Worm (Caenorhabditis elegans) whole organism, L1 larva: ENCODE measurements around the gene C06A1.6.

Experiments used
- C04F5.9 ChIP-seq: sonication (generic microtip); optimal IDR thresholded peaks from 2 replicates; lab custom pipeline; 2016; ENCODE audit warnings: missing genetic modification characterization, missing compliant biosample characterization
- C16A3.4 ChIP-seq: fragments of 150-350 bp; optimal IDR thresholded peaks from 2 replicates; lab custom pipeline; 2014; ENCODE audit warnings: missing biosample characterization, missing genetic modification characterization
- aha-1 ChIP-seq: fragments of 150-350 bp; optimal IDR thresholded peaks from 2 replicates; lab custom pipeline; 2014; ENCODE audit warnings: missing biosample characterization, missing genetic modification characterization
- alr-1 ChIP-seq: fragments of 200-800 bp; sonication (Bioruptor generic); optimal IDR thresholded peaks from 2 replicates; lab custom pipeline; 2018; ENCODE audit warnings: borderline replicate concordance, mild to moderate bottlenecking, missing genetic modification characterization, missing compliant biosample characterization
- aly-2 ChIP-seq: fragments of 150-350 bp; optimal IDR thresholded peaks from 2 replicates; lab custom pipeline; 2014; ENCODE audit warnings: missing biosample characterization, missing genetic modification characterization
- ama-1 ChIP-seq: fragments of 150-350 bp; optimal IDR thresholded peaks from 2 replicates; lab custom pipeline; 2014
- blmp-1 ChIP-seq: fragments of 150-350 bp; optimal IDR thresholded peaks from 2 replicates; lab custom pipeline; 2014; ENCODE audit warnings: missing biosample characterization, missing genetic modification characterization
- ceh-8 ChIP-seq: fragments of 200-800 bp; sonication (Bioruptor generic); optimal IDR thresholded peaks from 2 replicates; lab custom pipeline; 2018; ENCODE audit warnings: mild to moderate bottlenecking, missing genetic modification characterization, moderate library complexity, missing compliant biosample characterization
- efl-1 ChIP-seq, 4 experiments: fragments of 150-350 bp; optimal IDR thresholded peaks in 3 of 4; peaks in 1 of 4; 1 replicate in 1 of 4; 2 replicates in 3 of 4; lab custom pipeline; 2014; ENCODE audit warnings: missing biosample characterization in 2 of 4, missing genetic modification characterization in 2 of 4, missing genetic modification reagents in 2 of 4
- efl-3 ChIP-seq: fragments of 200-800 bp; sonication (Bioruptor generic); optimal IDR thresholded peaks from 2 replicates; lab custom pipeline; 2018; ENCODE audit warnings: mild to moderate bottlenecking, missing genetic modification characterization, missing compliant biosample characterization
- elt-2 ChIP-seq: sonication (generic microtip); optimal IDR thresholded peaks from 2 replicates; lab custom pipeline; 2016; ENCODE audit warnings: missing genetic modification characterization, mild to moderate bottlenecking, inconsistent platforms, missing compliant biosample characterization, missing genetic modification reagents
- elt-3 ChIP-seq, 6 experiments: fragments of 150-350 bp in 1 of 6; sonication (generic microtip); optimal IDR thresholded peaks; 2 replicates each; lab custom pipeline; 2017 to 2018; ENCODE audit warnings: missing biosample characterization in 6 of 6, missing genetic modification characterization in 6 of 6, inconsistent platforms in 1 of 6
- ets-5 ChIP-seq: fragments of 200-800 bp; sonication (Bioruptor generic); IDR thresholded peaks from 2 replicates; pipeline ENCODE4 v1.3.6; 2022; ENCODE audit warnings: missing genetic modification characterization, missing compliant biosample characterization
- fkh-4 ChIP-seq: sonication (generic microtip); optimal IDR thresholded peaks from 2 replicates; lab custom pipeline; 2016; ENCODE audit warnings: missing compliant biosample characterization, missing genetic modification characterization, borderline replicate concordance
- hlh-17 ChIP-seq: fragments of 200-800 bp; sonication (Bioruptor generic); optimal IDR thresholded peaks from 2 replicates; lab custom pipeline; 2018; ENCODE audit warnings: missing genetic modification characterization, mild to moderate bottlenecking, missing compliant biosample characterization, moderate library complexity, borderline replicate concordance
- hlh-4 ChIP-seq: sonication (generic microtip); optimal IDR thresholded peaks from 2 replicates; lab custom pipeline; 2016; ENCODE audit warnings: mild to moderate bottlenecking, missing genetic modification characterization, missing compliant biosample characterization
- irx-1 ChIP-seq: sonication (generic microtip); optimal IDR thresholded peaks from 2 replicates; lab custom pipeline; 2016; ENCODE audit warnings: missing genetic modification characterization, missing compliant biosample characterization
- jun-1 ChIP-seq: fragments of 150-350 bp; optimal IDR thresholded peaks from 2 replicates; lab custom pipeline; 2014; ENCODE audit warnings: missing biosample characterization, missing genetic modification reagents, missing genetic modification characterization
- lin-13 ChIP-seq: fragments of 150-350 bp; optimal IDR thresholded peaks from 2 replicates; lab custom pipeline; 2014; ENCODE audit warnings: missing biosample characterization, missing genetic modification reagents, missing genetic modification characterization
- lin-14 ChIP-seq: fragments of 200-800 bp; sonication (Bioruptor generic); optimal IDR thresholded peaks from 2 replicates; lab custom pipeline; 2018; ENCODE audit warnings: mild to moderate bottlenecking, missing genetic modification characterization, moderate library complexity, missing compliant biosample characterization
- lin-35 ChIP-seq, 2 experiments: fragments of 150-350 bp; optimal IDR thresholded peaks; 2 replicates each; lab custom pipeline; 2014; ENCODE audit warnings: missing biosample characterization in 2 of 2, missing genetic modification characterization in 2 of 2, missing genetic modification reagents in 2 of 2
- mab-9 ChIP-seq: fragments of 200-800 bp; sonication (Bioruptor generic); IDR thresholded peaks from 2 replicates; pipeline ENCODE4 v1.3.6; 2022; ENCODE audit warnings: missing genetic modification reagents, missing genetic modification characterization, missing compliant biosample characterization
- mep-1 ChIP-seq: fragments of 150-350 bp; optimal IDR thresholded peaks from 2 replicates; lab custom pipeline; 2014; ENCODE audit warnings: missing biosample characterization, missing genetic modification characterization
- nhr-11 ChIP-seq: fragments of 150-350 bp; optimal IDR thresholded peaks from 2 replicates; lab custom pipeline; 2014; ENCODE audit warnings: missing biosample characterization, missing genetic modification characterization
- nhr-71 ChIP-seq: sonication (generic microtip); optimal IDR thresholded peaks from 2 replicates; lab custom pipeline; 2016; ENCODE audit warnings: mild to moderate bottlenecking, missing genetic modification characterization, moderate library complexity, missing compliant biosample characterization
- nhr-76 ChIP-seq: sonication (generic microtip); optimal IDR thresholded peaks from 2 replicates; lab custom pipeline; 2017; ENCODE audit warnings: missing biosample characterization, missing genetic modification characterization
- nhr-77 ChIP-seq: fragments of 150-350 bp; optimal IDR thresholded peaks from 2 replicates; lab custom pipeline; 2014; ENCODE audit warnings: missing biosample characterization, missing genetic modification characterization
- nhr-85 ChIP-seq: sonication (generic microtip); peaks from one replicate; lab custom pipeline; 2016; ENCODE audit warnings: missing genetic modification characterization, inconsistent platforms, missing compliant biosample characterization
- nhr-90 ChIP-seq: sonication (generic microtip); optimal IDR thresholded peaks from 2 replicates; lab custom pipeline; 2016; ENCODE audit warnings: mild to moderate bottlenecking, missing genetic modification characterization, missing compliant biosample characterization; ENCODE audit not compliant: poor library complexity
- pag-3 ChIP-seq: sonication (generic microtip); optimal IDR thresholded peaks from 2 replicates; lab custom pipeline; 2017; ENCODE audit warnings: missing genetic modification characterization, mild to moderate bottlenecking, missing compliant biosample characterization, antibody characterized with exemption, borderline replicate concordance; ENCODE audit not compliant: insufficient read depth
- pax-3 ChIP-seq: fragments of 200-800 bp; sonication (Bioruptor generic); optimal IDR thresholded peaks from 2 replicates; lab custom pipeline; 2018; ENCODE audit warnings: mild to moderate bottlenecking, missing genetic modification characterization, moderate library complexity, missing compliant biosample characterization
- rnt-1 ChIP-seq: sonication (generic microtip); optimal IDR thresholded peaks from 2 replicates; lab custom pipeline; 2016; ENCODE audit warnings: mild to moderate bottlenecking, missing genetic modification characterization, moderate library complexity, missing compliant biosample characterization
- snu-23 ChIP-seq: sonication (generic microtip); optimal IDR thresholded peaks from 2 replicates; lab custom pipeline; 2016; ENCODE audit warnings: missing genetic modification characterization, missing compliant biosample characterization
- sup-37 ChIP-seq: fragments of 200-800 bp; sonication (Bioruptor generic); optimal IDR thresholded peaks from 2 replicates; lab custom pipeline; 2018; ENCODE audit warnings: mild to moderate bottlenecking, missing genetic modification characterization, missing compliant biosample characterization
- tbx-2 ChIP-seq: sonication (generic microtip); optimal IDR thresholded peaks from 2 replicates; lab custom pipeline; 2016; ENCODE audit warnings: missing genetic modification characterization, missing compliant biosample characterization
- unc-130 ChIP-seq: fragments of 150-350 bp; optimal IDR thresholded peaks from 2 replicates; lab custom pipeline; 2017; ENCODE audit warnings: missing biosample characterization, missing genetic modification characterization, inconsistent platforms
- unc-86 ChIP-seq: sonication (generic microtip); optimal IDR thresholded peaks from 2 replicates; lab custom pipeline; 2016; ENCODE audit warnings: missing genetic modification characterization, missing compliant biosample characterization
- zag-1 ChIP-seq: fragments of 150-350 bp; optimal IDR thresholded peaks from 2 replicates; lab custom pipeline; 2014; ENCODE audit warnings: missing biosample characterization, missing genetic modification characterization
- ztf-4 ChIP-seq: fragments of 150-350 bp; optimal IDR thresholded peaks from 2 replicates; lab custom pipeline; 2014; ENCODE audit warnings: missing biosample characterization, missing genetic modification characterization

The C06A1.6 gene

ce11 chrII:10545213-10545612, 19.3 kb downstream of the C06A1.6 start:
- TF ChIP-seq aly-2 (peak; percentile 7), rnt-1 (tag; lab: Kevin White, UChicago) (peak; percentile 21), efl-1 (optimal IDR thresholded peaks at IDR 0.05; lab: Kevin White, UChicago) (no peak), efl-1 (GFP tag; optimal IDR thresholded peaks at IDR 0.05 in 1 of 2; lab: Kevin White, UChicago) (peak in 1 of 2 experiments; percentile 87), lin-35 (GFP tag; optimal IDR thresholded peaks at IDR 0.05; lab: Kevin White, UChicago) (peak in 1 of 2 experiments; percentile 23), pag-3 (no peak), irx-1 (peak; percentile 9), efl-3 (GFP tag; lab: Kevin White, UChicago) (no peak), alr-1 (tag; lab: Kevin White, UChicago) (no peak), nhr-90 (tag; lab: Kevin White, UChicago) (peak; percentile 4), ama-1 (lab: Kevin White, UChicago) (peak; percentile 60), lin-13 (GFP tag; lab: Kevin White, UChicago) (no peak)

ce11 chrII:10544374-10544908, 20.0 kb downstream of the C06A1.6 start:
- TF ChIP-seq pag-3 (no peak), unc-86 (no peak), ama-1 (lab: Kevin White, UChicago) (peak; percentile 7), tbx-2 (tag; lab: Kevin White, UChicago) (no peak), elt-2 (tag; lab: Kevin White, UChicago) (no peak), nhr-85 (tag; lab: Kevin White, UChicago) (peak; percentile 33), unc-130 (tag; lab: Kevin White, UChicago) (no peak)

ce11 chrII:10543457-10544137, 20.9 kb downstream of the C06A1.6 start:
- TF ChIP-seq nhr-71 (tag; lab: Kevin White, UChicago) (peak; percentile 10), lin-35 (GFP tag; optimal IDR thresholded peaks at IDR 0.05; lab: Kevin White, UChicago) (peak in 1 of 2 experiments; percentile 33), mep-1 (tag; lab: Kevin White, UChicago) (peak; percentile 6), lin-14 (peak; percentile 3), efl-1 (optimal IDR thresholded peaks at IDR 0.05; lab: Kevin White, UChicago) (no peak), efl-1 (GFP tag; optimal IDR thresholded peaks at IDR 0.05 in 1 of 2; lab: Kevin White, UChicago) (peak in 1 of 2 experiments; percentile 93), nhr-77 (tag; lab: Kevin White, UChicago) (no peak), nhr-85 (tag; lab: Kevin White, UChicago) (peak; percentile 35), ama-1 (lab: Kevin White, UChicago) (peak; percentile 78), jun-1 (tag; lab: Kevin White, UChicago) (no peak), ztf-4 (tag; lab: Kevin White, UChicago) (peak; percentile 69), ceh-8 (GFP tag; lab: Kevin White, UChicago) (peak; percentile 30), pax-3 (no peak)

- peak; percentile 74 for TF ChIP-seq ama-1 (lab: Kevin White, UChicago)
- TF ChIP-seq nhr-11 (tag; lab: Kevin White, UChicago): no peak
- TF ChIP-seq zag-1: no peak
- no peak for TF ChIP-seq C04F5.9
- TF ChIP-seq lin-35 (GFP tag; optimal IDR thresholded peaks at IDR 0.05; lab: Kevin White, UChicago): peak in 1 of 2 experiments; percentile 1
- no peak for TF ChIP-seq fkh-4 (tag; lab: Kevin White, UChicago)
- no peak for TF ChIP-seq nhr-76 (tag; lab: Kevin White, UChicago)
- TF ChIP-seq hlh-4 (tag; lab: Kevin White, UChicago): no peak
- no peak for TF ChIP-seq hlh-17 (GFP tag; lab: Kevin White, UChicago)
- no peak for TF ChIP-seq snu-23 (GFP tag; lab: Kevin White, UChicago)
- TF ChIP-seq sup-37: peak; percentile 15
- TF ChIP-seq blmp-1: peak; percentile 6
- 0 out of 2 replicates have a peak, but pooled peaks have one; percentile 83 for TF ChIP-seq ets-5 (GFP tag; lab: Robert Waterston, UW)
- peak; percentile 17; the same call in 1 of the 2 replicates for TF ChIP-seq mab-9 (GFP tag; lab: Robert Waterston, UW)
- TF ChIP-seq jun-1 (tag; lab: Kevin White, UChicago): no peak
- no peak for TF ChIP-seq rnt-1 (tag; lab: Kevin White, UChicago)
- no peak for TF ChIP-seq aha-1
- TF ChIP-seq ztf-4 (tag; lab: Kevin White, UChicago): peak; percentile 73
- TF ChIP-seq elt-3 (tag; optimal IDR thresholded peaks at IDR 0.05; lab: Kevin White, UChicago): peak in 1 of 6 experiments; percentile 10
- TF ChIP-seq efl-1 (optimal IDR thresholded peaks at IDR 0.05; lab: Kevin White, UChicago): peak in 1 of 2 experiments; percentile 8
- TF ChIP-seq efl-1 (GFP tag; optimal IDR thresholded peaks at IDR 0.05 in 1 of 2; lab: Kevin White, UChicago): peak in 1 of 2 experiments; percentile 88
- no peak for TF ChIP-seq C16A3.4 (tag; lab: Kevin White, UChicago)
- TF ChIP-seq, all 84 proteins: peak for 9
Observed at ce11 chrII:10542654-10543456, 21.6 kb downstream of the C06A1.6 start.
